Worm (Caenorhabditis elegans): ENCODE measurements around the gene C17C3.15.

- TF ChIP-seq nhr-237 (tag; optimal IDR thresholded peaks at IDR 0.05) (no peak), unc-39 (tag; optimal IDR thresholded peaks at IDR 0.05) (no peak), blmp-1 (tag; optimal IDR thresholded peaks at IDR 0.05) (no peak), zip-8 (tag; optimal IDR thresholded peaks at IDR 0.05) (no peak), sptf-1 (tag; optimal IDR thresholded peaks at IDR 0.05) (no peak), nhr-28 (tag; optimal IDR thresholded peaks at IDR 0.05) (no peak)
These were observed 8.8 kb downstream of the C17C3.15 start for ce11 chrII:5579236-5579635.
